Worm (Caenorhabditis elegans): ENCODE results near the gene srh-213.

srh-213 gene

ce11 chrV:3551765-3552164, 43.1 kb downstream of the srh-213 start, which contains the start of gene grl-28:
Gene grl-28, minus strand, starts transcription at chrV:3551865.
- TF ChIP-seq W03F9.2 (tag; optimal IDR thresholded peaks at IDR 0.05) (no peak), dao-5 (tag; optimal IDR thresholded peaks at IDR 0.05) (no peak), him-1 (tag; optimal IDR thresholded peaks at IDR 0.05) (no peak)

ce11 chrV:3549553-3549952, 45.3 kb downstream of the srh-213 start, which contains the start of gene sri-21:
Gene sri-21, plus strand, starts transcription at chrV:3549853.
- TF ChIP-seq him-1 (tag; optimal IDR thresholded peaks at IDR 0.05) (no peak), dao-5 (tag; optimal IDR thresholded peaks at IDR 0.05) (no peak), W03F9.2 (tag; optimal IDR thresholded peaks at IDR 0.05) (no peak)

- no peak for TF ChIP-seq W03F9.2 (tag; optimal IDR thresholded peaks at IDR 0.05)
- no peak for TF ChIP-seq him-1 (tag; optimal IDR thresholded peaks at IDR 0.05)
- TF ChIP-seq dao-5 (tag; optimal IDR thresholded peaks at IDR 0.05), result no peak
Measured at ce11 chrV:3548798-3549197, 46.0 kb downstream of the srh-213 start, which contains the start of gene srw-130. Gene srw-130, minus strand, starts transcription at chrV:3548898.

- no peak for TF ChIP-seq dao-5 (tag; optimal IDR thresholded peaks at IDR 0.05)
Measured at ce11 chrV:3546517-3546916, 48.3 kb downstream of the srh-213 start, which contains the start of gene srbc-68. Gene srbc-68, minus strand, starts transcription at chrV:3546617.

- no peak for TF ChIP-seq dao-5 (tag; optimal IDR thresholded peaks at IDR 0.05)
- TF ChIP-seq him-1 (tag; optimal IDR thresholded peaks at IDR 0.05), result no peak
Measured at ce11 chrV:3543344-3543743, 51.5 kb downstream of the srh-213 start, which contains the start of gene nhr-222. Gene nhr-222, minus strand, starts transcription at chrV:3543444.
